Worm (Caenorhabditis elegans): Measurements from ENCODE around the gene skp-1.

Gene skp-1

ce11 chrV:11667176-11667575 lies 21.9 kb downstream of the skp-1 start, which contains the start of gene F46F3.3:
F46F3.3 (plus strand) TSS chrV:11667476.
- TF ChIP-seq ama-1 (optimal IDR thresholded peaks at IDR 0.05) (no peak), ceh-13 (GFP tag; optimal IDR thresholded peaks at IDR 0.05) (no peak), F13C5.2 (tag; optimal IDR thresholded peaks at IDR 0.05) (no peak), aly-1 (tag; optimal IDR thresholded peaks at IDR 0.05) (no peak), scrt-1 (GFP tag; IDR thresholded peaks at IDR 0.05) (no peak), ceh-36 (tag; optimal IDR thresholded peaks at IDR 0.05) (no peak), B0310.2 (tag; optimal IDR thresholded peaks at IDR 0.05) (no peak), pes-1 (GFP tag; IDR thresholded peaks at IDR 0.05) (no peak), sea-1 (GFP tag; conservative IDR thresholded peaks at IDR 0.05) (no peak)

- no peak for TF ChIP-seq B0310.2 (tag; optimal IDR thresholded peaks at IDR 0.05)
- no peak for TF ChIP-seq sea-1 (GFP tag; conservative IDR thresholded peaks at IDR 0.05)
- TF ChIP-seq ama-1 (optimal IDR thresholded peaks at IDR 0.05): no peak
- TF ChIP-seq aly-1 (tag; optimal IDR thresholded peaks at IDR 0.05): no peak
- no peak for TF ChIP-seq pes-1 (GFP tag; IDR thresholded peaks at IDR 0.05)
- no peak for TF ChIP-seq ets-7 (tag; optimal IDR thresholded peaks at IDR 0.05)
- TF ChIP-seq scrt-1 (GFP tag; IDR thresholded peaks at IDR 0.05): no peak
- TF ChIP-seq hmg-4 (GFP tag; optimal IDR thresholded peaks at IDR 0.05): no peak
- TF ChIP-seq ceh-36 (tag; optimal IDR thresholded peaks at IDR 0.05): no peak
- no peak for TF ChIP-seq F13C5.2 (tag; optimal IDR thresholded peaks at IDR 0.05)
- TF ChIP-seq tra-4 (tag; optimal IDR thresholded peaks at IDR 0.05): no peak
- no peak for TF ChIP-seq tbx-11 (GFP tag; IDR thresholded peaks at IDR 0.05)
- no peak for TF ChIP-seq ceh-13 (GFP tag; optimal IDR thresholded peaks at IDR 0.05)
- TF ChIP-seq hnd-1 (tag; optimal IDR thresholded peaks at IDR 0.05): no peak
- TF ChIP-seq flt-1 (GFP tag; IDR thresholded peaks at IDR 0.05): no peak
- TF ChIP-seq hmbx-1 (tag; optimal IDR thresholded peaks at IDR 0.05): no peak
- no peak for TF ChIP-seq tbx-37 (GFP tag; conservative IDR thresholded peaks at IDR 0.05)
Observed at ce11 chrV:11672497-11672896, 27.2 kb downstream of the skp-1 start, which contains the start of gene lgc-44. lgc-44 (minus strand) TSS chrV:11672597.

ce11 chrV:11673746-11674365 lies 28.6 kb downstream of the skp-1 start:
- no peak for TF ChIP-seq ets-7 (tag; optimal IDR thresholded peaks at IDR 0.05)
- peak; percentile 30 for TF ChIP-seq hmg-4 (GFP tag; optimal IDR thresholded peaks at IDR 0.05)

- TF ChIP-seq hnd-1 (tag; optimal IDR thresholded peaks at IDR 0.05) (no peak), ets-7 (tag; optimal IDR thresholded peaks at IDR 0.05) (no peak), sea-1 (GFP tag; conservative IDR thresholded peaks at IDR 0.05) (no peak), B0310.2 (tag; optimal IDR thresholded peaks at IDR 0.05) (no peak), tbx-37 (GFP tag; conservative IDR thresholded peaks at IDR 0.05) (no peak), ceh-13 (GFP tag; optimal IDR thresholded peaks at IDR 0.05) (no peak), scrt-1 (GFP tag; IDR thresholded peaks at IDR 0.05) (no peak), ceh-36 (tag; optimal IDR thresholded peaks at IDR 0.05) (no peak)
Observed at ce11 chrV:11674594-11675579, 29.6 kb downstream of the skp-1 start.

ce11 chrV:11675638-11676037 lies 30.4 kb downstream of the skp-1 start, which contains the start of gene ape-1:
ape-1 (plus strand) TSS chrV:11675938.
- no peak for TF ChIP-seq ceh-36 (tag; optimal IDR thresholded peaks at IDR 0.05)
- no peak for TF ChIP-seq tbx-37 (GFP tag; conservative IDR thresholded peaks at IDR 0.05)
- no peak for TF ChIP-seq aly-1 (tag; optimal IDR thresholded peaks at IDR 0.05)
- no peak for TF ChIP-seq ets-7 (tag; optimal IDR thresholded peaks at IDR 0.05)
- no peak for TF ChIP-seq ceh-13 (GFP tag; optimal IDR thresholded peaks at IDR 0.05)
- no peak for TF ChIP-seq sea-1 (GFP tag; conservative IDR thresholded peaks at IDR 0.05)
- no peak for TF ChIP-seq tbx-11 (GFP tag; IDR thresholded peaks at IDR 0.05)
- TF ChIP-seq B0310.2 (tag; optimal IDR thresholded peaks at IDR 0.05): no peak
- no peak for TF ChIP-seq hmg-4 (GFP tag; optimal IDR thresholded peaks at IDR 0.05)
- TF ChIP-seq pes-1 (GFP tag; IDR thresholded peaks at IDR 0.05): no peak
- no peak for TF ChIP-seq hnd-1 (tag; optimal IDR thresholded peaks at IDR 0.05)
- no peak for TF ChIP-seq hmbx-1 (tag; optimal IDR thresholded peaks at IDR 0.05)
- no peak for TF ChIP-seq scrt-1 (GFP tag; IDR thresholded peaks at IDR 0.05)
- no peak for TF ChIP-seq flt-1 (GFP tag; IDR thresholded peaks at IDR 0.05)
- TF ChIP-seq tra-4 (tag; optimal IDR thresholded peaks at IDR 0.05): no peak
- no peak for TF ChIP-seq ama-1 (optimal IDR thresholded peaks at IDR 0.05)
- TF ChIP-seq F13C5.2 (tag; optimal IDR thresholded peaks at IDR 0.05): no peak

ce11 chrV:11676498-11676897 lies 31.2 kb downstream of the skp-1 start:
- TF ChIP-seq F13C5.2 (tag; optimal IDR thresholded peaks at IDR 0.05) (no peak), tra-4 (tag; optimal IDR thresholded peaks at IDR 0.05) (no peak), B0310.2 (tag; optimal IDR thresholded peaks at IDR 0.05) (no peak), hnd-1 (tag; optimal IDR thresholded peaks at IDR 0.05) (no peak), hmbx-1 (tag; optimal IDR thresholded peaks at IDR 0.05) (no peak)

ce11 chrV:11677030-11677429 lies 31.7 kb downstream of the skp-1 start:
- no peak for TF ChIP-seq sea-1 (GFP tag; conservative IDR thresholded peaks at IDR 0.05)
- no peak for TF ChIP-seq aly-1 (tag; optimal IDR thresholded peaks at IDR 0.05)
- TF ChIP-seq F13C5.2 (tag; optimal IDR thresholded peaks at IDR 0.05): no peak
- TF ChIP-seq tbx-37 (GFP tag; conservative IDR thresholded peaks at IDR 0.05): no peak
- TF ChIP-seq hnd-1 (tag; optimal IDR thresholded peaks at IDR 0.05): no peak
- no peak for TF ChIP-seq B0310.2 (tag; optimal IDR thresholded peaks at IDR 0.05)
- TF ChIP-seq pes-1 (GFP tag; IDR thresholded peaks at IDR 0.05): no peak
- TF ChIP-seq tra-4 (tag; optimal IDR thresholded peaks at IDR 0.05): no peak
- TF ChIP-seq ceh-13 (GFP tag; optimal IDR thresholded peaks at IDR 0.05): no peak
- TF ChIP-seq flt-1 (GFP tag; IDR thresholded peaks at IDR 0.05): no peak
- no peak for TF ChIP-seq hmg-4 (GFP tag; optimal IDR thresholded peaks at IDR 0.05)
- TF ChIP-seq ama-1 (optimal IDR thresholded peaks at IDR 0.05): no peak
- TF ChIP-seq scrt-1 (GFP tag; IDR thresholded peaks at IDR 0.05): no peak
- no peak for TF ChIP-seq hmbx-1 (tag; optimal IDR thresholded peaks at IDR 0.05)
- no peak for TF ChIP-seq ceh-36 (tag; optimal IDR thresholded peaks at IDR 0.05)
- TF ChIP-seq ets-7 (tag; optimal IDR thresholded peaks at IDR 0.05): no peak
